Worm (Caenorhabditis elegans) whole organism, young adult: ENCODE results near the gene C45G9.14.
"Not testable (repeated sequence)": the region's sequence is repeated elsewhere in the genome, so short reads cannot be mapped to it uniquely, and the experiment has no call there.

Experiments
- C17E4.6 ChIP-seq: fragments of 200-800 bp; sonication (Bioruptor generic); IDR thresholded peaks from 2 replicates; pipeline ENCODE4 v1.3.6; 2022; ENCODE audit warnings: missing genetic modification reagents, missing genetic modification characterization, missing compliant biosample characterization
- ama-1 ChIP-seq, 3 experiments: fragments of 150-350 bp in 1 of 3; sonication (generic microtip) in 2 of 3; optimal IDR thresholded peaks; 2 replicates each; lab custom pipeline; 2014 to 2018; ENCODE audit warnings: missing biosample characterization in 2 of 3, missing genetic modification characterization in 2 of 3, missing genetic modification reagents in 2 of 3
- aptf-2 ChIP-seq: fragments of 200-800 bp; sonication (Bioruptor generic); conservative IDR thresholded peaks from 2 replicates; pipeline ENCODE4 v1.3.6; 2022; ENCODE audit warnings: missing genetic modification reagents, missing genetic modification characterization, missing compliant biosample characterization
- lin-40 ChIP-seq: sonication (generic microtip); optimal IDR thresholded peaks from 2 replicates; lab custom pipeline; 2016; ENCODE audit warnings: missing genetic modification characterization, mild to moderate bottlenecking, missing compliant biosample characterization, missing genotype, missing genetic modification reagents
- snpc-3.4 ChIP-seq: sonication (generic microtip); optimal IDR thresholded peaks from 2 replicates; lab custom pipeline; 2017; ENCODE audit warnings: missing genetic modification characterization, mild to moderate bottlenecking, missing compliant biosample characterization, antibody characterized with exemption, moderate library complexity, missing genotype, missing genetic modification reagents
- snpc-4 ChIP-seq, 5 experiments: fragments of 150-350 bp in 1 of 5; sonication (generic microtip) in 4 of 5; optimal IDR thresholded peaks; 2 replicates each; lab custom pipeline; 2014 to 2018; ENCODE audit warnings: missing genetic modification characterization in 5 of 5, missing biosample characterization in 3 of 5, antibody characterized with exemption in 2 of 5, mild to moderate bottlenecking in 2 of 5, missing compliant biosample characterization in 2 of 5, missing genotype in 2 of 5, moderate library complexity in 2 of 5, missing genetic modification reagents in 1 of 5
- unc-130 ChIP-seq: sonication (generic microtip); optimal IDR thresholded peaks from 2 replicates; lab custom pipeline; 2016; ENCODE audit warnings: missing genetic modification reagents, missing genetic modification characterization, missing compliant biosample characterization

DNA sequence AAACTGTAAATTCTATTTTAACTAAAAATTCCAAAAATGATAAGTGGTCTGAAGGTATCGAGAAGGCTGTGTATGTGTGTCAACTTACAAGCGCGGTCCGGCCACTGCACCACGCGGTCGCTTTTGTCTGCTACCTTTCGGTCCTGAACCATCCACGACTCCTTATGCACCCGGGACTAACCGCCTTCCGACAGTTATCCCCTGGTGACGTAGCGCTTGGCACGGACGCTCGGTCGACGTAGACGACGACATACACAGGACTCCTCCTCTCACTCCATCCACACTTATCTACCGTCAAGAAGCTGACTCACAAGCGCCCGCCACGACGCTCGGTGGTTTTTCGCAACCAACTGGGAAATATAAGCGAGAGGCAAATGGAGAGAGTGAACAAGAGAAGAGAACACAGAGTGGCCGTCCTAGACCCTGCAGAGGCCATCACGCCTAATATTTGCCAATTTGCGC, 13.4 kb upstream of the C45G9.14 start:
- peak; percentile 55; the same call in 1 of the 2 replicates for TF ChIP-seq aptf-2
- TF ChIP-seq lin-40 (tag; lab: Kevin White, UChicago): peak; percentile 91
- TF ChIP-seq ama-1 (optimal IDR thresholded peaks at IDR 0.05; lab: Kevin White, UChicago); ama-1 (GFP tag; optimal IDR thresholded peaks at IDR 0.05; lab: Kevin White, UChicago); unc-130 (GFP tag; lab: Kevin White, UChicago); snpc-3.4: not testable (repeated sequence)
- peak; percentile 79 for TF ChIP-seq C17E4.6 (GFP tag; lab: Robert Waterston, UW)
- peak; percentile 46 for TF ChIP-seq snpc-4 (GFP tag; optimal IDR thresholded peaks at IDR 0.05; lab: Kevin White, UChicago)
- peak in 1 of 4 experiments; percentile 64 for TF ChIP-seq snpc-4 (tag; optimal IDR thresholded peaks at IDR 0.05; lab: Kevin White, UChicago)
